Fruit fly (Drosophila melanogaster) whole organism, embryonic: ENCODE results near the gene maca.

Source experiments
- Antp ChIP-seq: fragments of 200-800 bp; sonication (Bioruptor generic); optimal IDR thresholded peaks from 3 replicates; lab custom pipeline; 2016; ENCODE audit warnings: missing biosample characterization, missing genetic modification characterization
- Atf-2 ChIP-seq: fragments of 200-800 bp; sonication (Bioruptor generic); optimal IDR thresholded peaks from 2 replicates; lab custom pipeline; 2016; ENCODE audit warnings: missing biosample characterization, missing genetic modification characterization
- Bteb2 ChIP-seq: fragments of 200-800 bp; sonication (Bioruptor generic); optimal IDR thresholded peaks from 2 replicates; lab custom pipeline; 2016; ENCODE audit warnings: missing biosample characterization, missing genetic modification characterization
- CG10431 ChIP-seq: fragments of 200-800 bp; sonication (Bioruptor generic); optimal IDR thresholded peaks from 3 replicates; lab custom pipeline; 2018; ENCODE audit warnings: missing biosample characterization, mild to moderate bottlenecking, missing genetic modification characterization
- CG10543 ChIP-seq: fragments of 200-800 bp; sonication (Bioruptor generic); optimal IDR thresholded peaks from 3 replicates; lab custom pipeline; 2017; ENCODE audit warnings: missing biosample characterization, mild to moderate bottlenecking, missing genetic modification characterization, moderate library complexity
- CG10979 ChIP-seq: fragments of 200-800 bp; sonication (Bioruptor generic); optimal IDR thresholded peaks from 2 replicates; lab custom pipeline; 2018; ENCODE audit warnings: missing biosample characterization, mild to moderate bottlenecking, missing genetic modification characterization, moderate library complexity
- CG11456 ChIP-seq: fragments of 200-800 bp; sonication (Bioruptor generic); IDR thresholded peaks from 3 replicates; pipeline ENCODE4 v1.3.6; 2022; ENCODE audit warnings: missing biosample characterization, missing genetic modification characterization
- CG11504 ChIP-seq: fragments of 200-800 bp; sonication (Bioruptor generic); optimal IDR thresholded peaks from 3 replicates; lab custom pipeline; 2019; ENCODE audit warnings: missing biosample characterization, mild to moderate bottlenecking, missing genetic modification characterization, moderate library complexity
- CG12659 ChIP-seq: fragments of 200-800 bp; sonication (Bioruptor generic); optimal IDR thresholded peaks from 3 replicates; lab custom pipeline; 2017; ENCODE audit warnings: mild to moderate bottlenecking, missing biosample characterization, missing genetic modification reagents, missing genetic modification characterization
- CG13775 ChIP-seq: fragments of 200-800 bp; sonication (Bioruptor generic); optimal IDR thresholded peaks from 3 replicates; lab custom pipeline; 2017; ENCODE audit warnings: missing biosample characterization, mild to moderate bottlenecking, missing genetic modification characterization
- CG14710 ChIP-seq: fragments of 200-800 bp; sonication (Bioruptor generic); optimal IDR thresholded peaks from 3 replicates; lab custom pipeline; 2019; ENCODE audit warnings: missing biosample characterization, mild to moderate bottlenecking, missing genetic modification characterization, moderate library complexity
- CG15269 ChIP-seq: fragments of 200-800 bp; sonication (Bioruptor generic); optimal IDR thresholded peaks from 2 replicates; lab custom pipeline; 2018; ENCODE audit warnings: missing biosample characterization, mild to moderate bottlenecking, missing genetic modification characterization, moderate library complexity
- CG15696 ChIP-seq: fragments of 200-800 bp; sonication (Bioruptor generic); optimal IDR thresholded peaks from 2 replicates; lab custom pipeline; 2019; ENCODE audit warnings: missing biosample characterization, mild to moderate bottlenecking, missing genetic modification characterization, moderate library complexity
- CG16863 ChIP-seq: fragments of 200-800 bp; sonication (Bioruptor generic); optimal IDR thresholded peaks from 3 replicates; lab custom pipeline; 2016; ENCODE audit warnings: missing biosample characterization, missing genetic modification characterization
- CG17385 ChIP-seq: fragments of 200-800 bp; sonication (Bioruptor generic); optimal IDR thresholded peaks from 3 replicates; lab custom pipeline; 2018; ENCODE audit warnings: missing biosample characterization, mild to moderate bottlenecking, missing genetic modification characterization
- CG1792 ChIP-seq: fragments of 200-800 bp; sonication (Bioruptor generic); optimal IDR thresholded peaks from 2 replicates; lab custom pipeline; 2016; ENCODE audit warnings: missing biosample characterization, missing genetic modification characterization
- CG2116 ChIP-seq: fragments of 200-800 bp; sonication (Bioruptor generic); optimal IDR thresholded peaks from 3 replicates; lab custom pipeline; 2018; ENCODE audit warnings: missing biosample characterization, mild to moderate bottlenecking, missing genetic modification characterization
- CG2678 ChIP-seq: fragments of 200-800 bp; sonication (Bioruptor generic); optimal IDR thresholded peaks from 3 replicates; lab custom pipeline; 2019; ENCODE audit warnings: missing biosample characterization, mild to moderate bottlenecking, missing genetic modification characterization, moderate library complexity
- CG6175 ChIP-seq: fragments of 200-800 bp; sonication (Bioruptor generic); IDR thresholded peaks from 3 replicates; pipeline ENCODE4 v1.3.6; 2022; ENCODE audit warnings: missing biosample characterization, missing genetic modification characterization
- CG6791 ChIP-seq: fragments of 200-800 bp; sonication (Bioruptor generic); IDR thresholded peaks from 3 replicates; pipeline ENCODE4 v1.3.6; 2022; ENCODE audit warnings: missing biosample characterization, missing genetic modification characterization; ENCODE audit not compliant: partially characterized antibody
- CG7357 ChIP-seq: fragments of 200-800 bp; sonication (Bioruptor generic); IDR thresholded peaks from 3 replicates; pipeline ENCODE4 v1.3.6; 2022; ENCODE audit warnings: missing biosample characterization, missing genetic modification characterization
- CG7839 ChIP-seq: fragments of 200-800 bp; sonication (Bioruptor generic); optimal IDR thresholded peaks from 3 replicates; lab custom pipeline; 2018; ENCODE audit warnings: missing biosample characterization, mild to moderate bottlenecking, missing genetic modification characterization, moderate library complexity
- CG8359 ChIP-seq: fragments of 200-800 bp; sonication (Bioruptor generic); optimal IDR thresholded peaks from 2 replicates; lab custom pipeline; 2017; ENCODE audit warnings: missing biosample characterization, mild to moderate bottlenecking, missing genetic modification characterization, borderline replicate concordance
- CTCF ChIP-seq: fragments of 200-800 bp; sonication (Bioruptor generic); optimal IDR thresholded peaks from 2 replicates; lab custom pipeline; 2017; ENCODE audit warnings: missing biosample characterization, mild to moderate bottlenecking, missing genetic modification characterization, moderate library complexity
- Dek ChIP-seq: fragments of 200-800 bp; sonication (Bioruptor generic); optimal IDR thresholded peaks from 3 replicates; lab custom pipeline; 2019; ENCODE audit warnings: missing biosample characterization, mild to moderate bottlenecking, missing genetic modification characterization, moderate library complexity
- Doc2 ChIP-seq: fragments of 200-800 bp; sonication (Bioruptor generic); IDR thresholded peaks from 2 replicates; pipeline ENCODE4 v1.3.6; 2022; ENCODE audit warnings: missing biosample characterization, missing genetic modification characterization
- HLHmδ ChIP-seq: fragments of 200-800 bp; sonication (Bioruptor generic); optimal IDR thresholded peaks from 2 replicates; lab custom pipeline; 2018; ENCODE audit warnings: missing biosample characterization, mild to moderate bottlenecking, missing genetic modification characterization, moderate library complexity
- Hey ChIP-seq: fragments of 200-800 bp; sonication (Bioruptor generic); optimal IDR thresholded peaks from 3 replicates; lab custom pipeline; 2018; ENCODE audit warnings: missing biosample characterization, mild to moderate bottlenecking, missing genetic modification characterization
- Hr51 ChIP-seq, 2 experiments: fragments of 200-800 bp; sonication (Bioruptor generic); optimal IDR thresholded peaks; 2 replicates in 1 of 2; 3 replicates in 1 of 2; lab custom pipeline; 2016 to 2018; ENCODE audit warnings: missing biosample characterization in 2 of 2, missing genetic modification characterization in 2 of 2, mild to moderate bottlenecking in 1 of 2, moderate library complexity in 1 of 2
- Lim3 ChIP-seq: fragments of 200-800 bp; sonication (Bioruptor generic); IDR thresholded peaks from 2 replicates; pipeline ENCODE4 v1.3.6; 2022; ENCODE audit warnings: missing biosample characterization, missing genetic modification characterization
- MESR4 ChIP-seq: fragments of 200-800 bp; sonication (Bioruptor generic); optimal IDR thresholded peaks from 2 replicates; lab custom pipeline; 2018; ENCODE audit warnings: missing biosample characterization, mild to moderate bottlenecking, missing genetic modification characterization, moderate library complexity
- Med ChIP-seq: fragments of 200-800 bp; sonication (Bioruptor generic); peaks from one replicate; lab custom pipeline; 2016; ENCODE audit warnings: missing biosample characterization, missing genetic modification characterization, mild to moderate bottlenecking, inconsistent platforms, moderate library complexity
- Rfx ChIP-seq: fragments of 200-800 bp; sonication (Bioruptor generic); IDR thresholded peaks from 2 replicates; pipeline ENCODE4 v1.3.6; 2022; ENCODE audit warnings: missing biosample characterization, missing genetic modification characterization
- Sry-β ChIP-seq: fragments of 200-800 bp; sonication (Bioruptor generic); optimal IDR thresholded peaks from 2 replicates; lab custom pipeline; 2018; ENCODE audit warnings: missing biosample characterization, mild to moderate bottlenecking, missing genetic modification characterization, moderate library complexity
- Ssrp ChIP-seq: fragments of 200-800 bp; sonication (Bioruptor generic); optimal IDR thresholded peaks from 2 replicates; lab custom pipeline; 2018; ENCODE audit warnings: missing biosample characterization, mild to moderate bottlenecking, missing genetic modification characterization, moderate library complexity
- btn ChIP-seq: fragments of 200-800 bp; sonication (Bioruptor generic); optimal IDR thresholded peaks from 2 replicates; lab custom pipeline; 2016; ENCODE audit warnings: missing biosample characterization, missing genetic modification characterization
- crc ChIP-seq: fragments of 200-800 bp; sonication (Bioruptor generic); optimal IDR thresholded peaks from 2 replicates; lab custom pipeline; 2016; ENCODE audit warnings: missing biosample characterization, missing genetic modification characterization
- esg ChIP-seq: fragments of 200-800 bp; sonication (Bioruptor generic); conservative IDR thresholded peaks from 2 replicates; pipeline ENCODE4 v1.3.6; 2022; ENCODE audit warnings: missing biosample characterization, missing genetic modification characterization
- ewg ChIP-seq: fragments of 200-800 bp; sonication (Bioruptor generic); optimal IDR thresholded peaks from 3 replicates; lab custom pipeline; 2017; ENCODE audit warnings: mild to moderate bottlenecking, missing biosample characterization, missing genetic modification reagents, missing genetic modification characterization
- jigr1 ChIP-seq: fragments of 200-800 bp; sonication (Bioruptor generic); IDR thresholded peaks from 3 replicates; pipeline ENCODE4 v1.3.6; 2022; ENCODE audit warnings: missing biosample characterization, missing genetic modification characterization
- lilli ChIP-seq: fragments of 200-800 bp; sonication (Bioruptor generic); optimal IDR thresholded peaks from 3 replicates; lab custom pipeline; 2016; ENCODE audit warnings: missing biosample characterization, missing genetic modification characterization
- p53 ChIP-seq: fragments of 200-800 bp; sonication (Bioruptor generic); optimal IDR thresholded peaks from 2 replicates; lab custom pipeline; 2016; ENCODE audit warnings: missing biosample characterization, missing genetic modification characterization
- rib ChIP-seq: fragments of 200-800 bp; sonication (Bioruptor generic); IDR thresholded peaks from 2 replicates; pipeline ENCODE4 v1.3.6; 2022; ENCODE audit warnings: missing biosample characterization, missing genetic modification characterization
- salm ChIP-seq: fragments of 200-800 bp; sonication (Bioruptor generic); optimal IDR thresholded peaks from 2 replicates; lab custom pipeline; 2018; ENCODE audit warnings: missing biosample characterization, mild to moderate bottlenecking, missing genetic modification characterization
- sens ChIP-seq: fragments of 200-800 bp; sonication (Bioruptor generic); peaks from one replicate; lab custom pipeline; 2016; ENCODE audit warnings: missing biosample characterization, missing genetic modification characterization
- sim ChIP-seq: fragments of 200-800 bp; sonication (Bioruptor generic); IDR thresholded peaks from 2 replicates; pipeline ENCODE4 v1.3.6; 2022; ENCODE audit warnings: missing biosample characterization, missing genetic modification characterization
- slbo ChIP-seq: fragments of 200-800 bp; sonication (Bioruptor generic); IDR thresholded peaks from 2 replicates; pipeline ENCODE4 v1.3.6; 2022; ENCODE audit warnings: missing biosample characterization, missing genetic modification characterization
- so ChIP-seq: fragments of 200-800 bp; sonication (Bioruptor generic); IDR thresholded peaks from 3 replicates; pipeline ENCODE4 v1.3.6; 2022; ENCODE audit warnings: missing biosample characterization, missing genetic modification characterization
- tio ChIP-seq: fragments of 200-800 bp; sonication (Bioruptor generic); optimal IDR thresholded peaks from 2 replicates; lab custom pipeline; 2017; ENCODE audit warnings: missing biosample characterization, missing genetic modification characterization, inconsistent platforms
- trh ChIP-seq: fragments of 200-800 bp; sonication (Bioruptor generic); optimal IDR thresholded peaks from 2 replicates; lab custom pipeline; 2016; ENCODE audit warnings: missing biosample characterization, missing genetic modification characterization
- twi ChIP-seq: fragments of 200-800 bp; optimal IDR thresholded peaks from 2 replicates; lab custom pipeline; 2019; ENCODE audit warnings: missing biosample characterization, mild to moderate bottlenecking, missing genetic modification characterization, moderate library complexity
- zf30C ChIP-seq: fragments of 200-800 bp; sonication (Bioruptor generic); optimal IDR thresholded peaks from 3 replicates; lab custom pipeline; 2018; ENCODE audit warnings: missing biosample characterization, mild to moderate bottlenecking, missing genetic modification characterization

maca gene

DNA sequence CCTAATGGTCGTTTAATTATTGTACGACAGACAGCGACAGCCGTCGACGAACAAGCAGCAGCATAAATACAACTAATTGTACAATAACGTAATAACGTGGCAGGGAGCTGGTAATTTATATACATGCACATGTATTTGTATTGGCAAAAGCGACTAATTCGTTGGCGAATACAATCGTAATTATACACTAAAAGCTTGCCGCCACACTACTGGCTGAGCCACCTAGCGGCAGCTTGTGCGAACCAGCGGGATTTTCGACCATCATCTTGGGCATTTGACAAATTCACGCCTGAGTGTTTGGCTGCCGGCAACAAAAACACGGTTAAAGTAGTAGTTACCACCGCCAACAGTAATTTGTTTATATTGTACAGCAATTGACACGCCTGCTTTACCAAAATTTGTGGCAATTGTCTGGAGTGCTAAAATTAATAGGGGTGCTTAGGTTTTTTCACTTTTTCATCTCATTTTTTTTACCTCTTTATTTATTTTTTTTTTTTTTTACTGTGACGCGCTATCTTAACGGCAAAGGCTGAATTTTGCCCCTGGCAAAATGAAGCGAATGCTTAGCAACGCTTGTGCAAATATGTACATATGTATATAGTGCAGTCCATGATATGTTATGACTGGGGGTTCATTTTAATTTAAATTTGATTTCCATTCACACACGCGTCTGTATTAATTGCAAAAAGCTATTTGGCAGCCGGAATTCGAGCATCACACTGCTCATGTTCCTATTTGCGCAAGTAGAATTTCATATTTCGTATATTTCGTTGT, 26.2 kb upstream of the maca start:
- TF ChIP-seq Bteb2 (GFP tag; lab: Kevin White, UChicago), result no peak
- TF ChIP-seq sens, result peak; percentile 59
- TF ChIP-seq salm, result no peak
- TF ChIP-seq rib (GFP tag; lab: Robert Waterston, UW), result no peak
- TF ChIP-seq CG7357 (GFP tag; lab: Robert Waterston, UW), result no peak
- peak; percentile 0 for TF ChIP-seq CG16863 (GFP tag; lab: Kevin White, UChicago)
- TF ChIP-seq Dek (tag; lab: Kevin White, UChicago), result no peak
- no peak for TF ChIP-seq CG11456 (GFP tag; lab: Robert Waterston, UW)
- no peak for TF ChIP-seq Doc2 (GFP tag; lab: Robert Waterston, UW)
- TF ChIP-seq Hr51 (GFP tag; optimal IDR thresholded peaks at IDR 0.05; lab: Kevin White, UChicago), result no peak
- no peak for TF ChIP-seq Hey (tag; lab: Kevin White, UChicago)
- TF ChIP-seq p53, result no peak
- no peak for TF ChIP-seq MESR4 (GFP tag; lab: Kevin White, UChicago)
- peak; percentile 84 for TF ChIP-seq CG10979 (tag; lab: Kevin White, UChicago)
- no peak for TF ChIP-seq zf30C
- peak; percentile 87 for TF ChIP-seq CTCF (GFP tag; lab: Kevin White, UChicago)
- TF ChIP-seq ewg, result no peak
- no peak for TF ChIP-seq Atf-2
- 0 out of 3 replicates have a peak, but pooled peaks have one; percentile 17 for TF ChIP-seq so (GFP tag; lab: Robert Waterston, UW)
- no peak for TF ChIP-seq jigr1
- no peak for TF ChIP-seq CG15269 (tag; lab: Kevin White, UChicago)
- TF ChIP-seq twi, result no peak
- TF ChIP-seq CG1792 (GFP tag; lab: Kevin White, UChicago), result no peak
- TF ChIP-seq Lim3, result no peak
- no peak for TF ChIP-seq CG10543 (GFP tag; lab: Kevin White, UChicago)
- no peak for TF ChIP-seq Ssrp (tag; lab: Kevin White, UChicago)
- peak; percentile 27; the same call in 1 of the 3 replicates for TF ChIP-seq CG6791
- TF ChIP-seq sim, result no peak
- no peak for TF ChIP-seq CG17385 (GFP tag; lab: Kevin White, UChicago)
- 0 out of 3 replicates have a peak, but pooled peaks have one; percentile 38 for TF ChIP-seq CG6175 (GFP tag; lab: Robert Waterston, UW)
- no peak for TF ChIP-seq CG8359
- TF ChIP-seq CG14710 (tag; lab: Kevin White, UChicago), result no peak
- peak; percentile 33 for TF ChIP-seq tio (GFP tag; lab: Kevin White, UChicago)
- TF ChIP-seq CG13775, result no peak
- TF ChIP-seq Sry-β (GFP tag; lab: Kevin White, UChicago), result no peak
- TF ChIP-seq HLHmδ (GFP tag; lab: Kevin White, UChicago), result no peak
- TF ChIP-seq trh (GFP tag; lab: Kevin White, UChicago), result no peak
- peak; percentile 16 for TF ChIP-seq Med

- TF ChIP-seq tio (GFP tag; lab: Kevin White, UChicago) (no peak), lilli (peak; percentile 17), btn (GFP tag; lab: Kevin White, UChicago) (no peak), CG12659 (GFP tag; lab: Kevin White, UChicago) (no peak), esg (GFP tag; lab: Robert Waterston, UW) (no peak), CG2116 (GFP tag; lab: Kevin White, UChicago) (no peak), Antp (GFP tag; lab: Kevin White, UChicago) (no peak), CG7839 (tag; lab: Kevin White, UChicago) (peak; percentile 27), Rfx (GFP tag; lab: Robert Waterston, UW) (peak; percentile 27; the same call in 1 of the 2 replicates), CG15696 (tag; lab: Kevin White, UChicago) (no peak), crc (GFP tag; lab: Kevin White, UChicago) (no peak), CG2678 (tag; lab: Kevin White, UChicago) (peak; percentile 17), Ssrp (tag; lab: Kevin White, UChicago) (no peak), slbo (peak; percentile 33; the same call in 1 of the 2 replicates), Bteb2 (GFP tag; lab: Kevin White, UChicago) (no peak), CG10431 (GFP tag; lab: Kevin White, UChicago) (no peak), CG11504 (tag; lab: Kevin White, UChicago) (peak; percentile 20)
Observed at dm6 chr3R:15471742-15472141, 22.7 kb upstream of the maca start.
